Worm (Caenorhabditis elegans) whole organism, young adult: Measurements from ENCODE around the gene pigk-1.
A peak's percentile ranks its signal among the peaks of the same experiment; 100 is the strongest.

Experiments
- Y56A3A.18 ChIP-seq: fragments of 200-800 bp; sonication (Bioruptor generic); IDR thresholded peaks from 2 replicates; pipeline ENCODE4 v1.3.6; 2022; ENCODE audit warnings: missing genetic modification reagents, missing genetic modification characterization, missing compliant biosample characterization
- lin-35 ChIP-seq, 3 experiments: fragments of 150-350 bp in 2 of 3; sonication (generic microtip) in 1 of 3; optimal IDR thresholded peaks; 2 replicates each; lab custom pipeline; 2014 to 2018; ENCODE audit warnings: missing biosample characterization in 3 of 3, missing genetic modification characterization in 3 of 3, missing genetic modification reagents in 3 of 3
- nhr-179 ChIP-seq: sonication (generic microtip); optimal IDR thresholded peaks from 2 replicates; lab custom pipeline; 2016; ENCODE audit warnings: mild to moderate bottlenecking, missing genetic modification characterization, missing compliant biosample characterization
- tbx-9 ChIP-seq: sonication (generic microtip); optimal IDR thresholded peaks from 2 replicates; lab custom pipeline; 2016; ENCODE audit warnings: borderline replicate concordance, missing genetic modification characterization, inconsistent platforms, missing compliant biosample characterization

ce11 chrIV:11142314-11143227 lies 32.8 kb upstream of the pigk-1 start, which contains the start of gene skih-2:
- no peak for TF ChIP-seq Y56A3A.18 (GFP tag; lab: Robert Waterston, UW)
- peak in 1 of 3 experiments; percentile 81 for TF ChIP-seq lin-35 (GFP tag; optimal IDR thresholded peaks at IDR 0.05; lab: Kevin White, UChicago)
- TF ChIP-seq tbx-9: no peak
- no peak for TF ChIP-seq nhr-179
